Fruit fly (Drosophila melanogaster) S2 (cell line): ENCODE measurements around the gene CG31515.

Experiments
- CG8478 ChIP-seq: fragments of >200 bp; optimal IDR thresholded peaks from 2 replicates; lab custom pipeline; 2018
- CTCF ChIP-seq, 2 experiments: fragments of >200 bp; optimal IDR thresholded peaks; 2 replicates each; lab custom pipeline; 2018

The CG31515 gene

DNA sequence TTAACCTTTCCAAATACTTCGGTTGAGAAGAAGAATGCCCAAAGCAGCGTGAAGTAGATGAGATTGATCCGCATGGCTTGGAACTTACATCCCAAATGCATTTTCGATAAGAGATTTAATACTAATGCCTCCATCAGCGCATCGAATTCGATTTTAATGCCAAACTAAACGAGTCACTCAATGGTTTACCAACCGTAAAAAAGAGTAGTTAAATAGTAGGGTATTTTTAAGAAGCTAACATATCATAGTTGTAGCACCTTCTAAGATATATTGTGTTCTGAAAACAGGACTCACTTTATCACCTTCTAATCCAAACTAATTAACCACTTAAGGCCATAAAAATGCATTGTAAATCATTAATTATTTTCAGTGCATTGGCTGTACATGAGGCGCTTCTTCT lies at the start of gene CG31515:
CG31515 (minus strand) TSS at position 101 of the 400 bp plus-strand sequence.
- TF ChIP-seq CG8478 (lab: Kevin White, UChicago) (no peak), CTCF (optimal IDR thresholded peaks at IDR 0.05; lab: Kevin White, UChicago) (no peak)

dm6 chr3R:23438184-23438787 lies 49.6 kb upstream of the CG31515 start:
- TF ChIP-seq CTCF (optimal IDR thresholded peaks at IDR 0.05; lab: Kevin White, UChicago), result no peak

- no peak for TF ChIP-seq CG8478 (lab: Kevin White, UChicago)
- no peak for TF ChIP-seq CTCF (optimal IDR thresholded peaks at IDR 0.05; lab: Kevin White, UChicago)
Observed at dm6 chr3R:23431355-23431754, 42.7 kb upstream of the CG31515 start.

- no peak for TF ChIP-seq CG8478 (lab: Kevin White, UChicago)
- TF ChIP-seq CTCF (optimal IDR thresholded peaks at IDR 0.05; lab: Kevin White, UChicago), result no peak
Observed at dm6 chr3R:23425929-23426328, 37.2 kb upstream of the CG31515 start, which contains the start of gene CG43694. Gene CG43694 (minus strand): TSS chr3R:23426029.

- TF ChIP-seq CG8478 (lab: Kevin White, UChicago) (no peak), CTCF (optimal IDR thresholded peaks at IDR 0.05; lab: Kevin White, UChicago) (no peak)
Observed at dm6 chr3R:23425107-23425506, 36.4 kb upstream of the CG31515 start.

- no peak for TF ChIP-seq CTCF (optimal IDR thresholded peaks at IDR 0.05; lab: Kevin White, UChicago)
Observed at dm6 chr3R:23421925-23422324, 33.2 kb upstream of the CG31515 start.

dm6 chr3R:23417650-23418049 lies 29.0 kb upstream of the CG31515 start:
- TF ChIP-seq CG8478 (lab: Kevin White, UChicago) (no peak), CTCF (optimal IDR thresholded peaks at IDR 0.05; lab: Kevin White, UChicago) (no peak)

dm6 chr3R:23416579-23416978 lies 27.9 kb upstream of the CG31515 start:
- TF ChIP-seq CTCF (optimal IDR thresholded peaks at IDR 0.05; lab: Kevin White, UChicago), result no peak
- no peak for TF ChIP-seq CG8478 (lab: Kevin White, UChicago)

DNA sequence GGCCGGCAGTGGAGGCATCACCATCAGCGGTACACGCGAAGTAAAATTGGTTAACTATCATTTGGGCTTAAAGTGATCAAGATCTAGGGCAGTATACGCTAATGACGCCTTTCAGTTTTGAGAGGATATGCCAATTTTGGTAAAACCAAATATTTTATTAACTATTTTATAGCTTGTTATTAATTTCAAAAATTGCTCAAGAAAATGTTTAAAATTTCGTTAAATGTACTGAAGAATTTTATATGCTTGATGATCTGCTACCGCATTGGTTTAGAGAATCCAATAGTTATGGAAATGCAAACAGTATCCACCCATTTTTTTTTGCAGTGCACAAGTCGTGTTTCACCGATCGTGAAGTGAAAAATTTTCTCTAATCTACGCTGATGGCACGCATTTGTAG lies 19.2 kb upstream of the CG31515 start:
- TF ChIP-seq CG8478 (lab: Kevin White, UChicago), result no peak
- no peak for TF ChIP-seq CTCF (optimal IDR thresholded peaks at IDR 0.05; lab: Kevin White, UChicago)

DNA sequence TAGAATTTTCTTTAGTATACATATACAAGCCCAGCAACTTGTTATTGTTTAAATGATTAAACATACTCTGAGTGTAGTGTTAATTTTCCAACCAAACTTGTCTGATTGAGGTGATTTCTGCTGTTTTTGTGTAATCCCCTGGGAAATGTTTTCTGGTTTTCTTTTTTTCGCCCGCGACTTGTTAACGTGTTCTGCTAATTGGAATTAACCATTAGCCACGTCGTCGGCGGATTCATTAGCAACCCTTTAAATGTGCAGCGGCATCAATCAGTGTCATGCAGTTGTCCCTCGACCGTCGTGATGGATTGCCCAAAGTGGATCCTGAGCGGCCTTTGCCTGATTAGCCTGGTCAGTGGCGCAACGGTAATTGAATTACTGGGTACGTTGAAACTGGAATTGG lies 16.5 kb upstream of the CG31515 start, which contains the start of gene Ir94e:
Ir94e (plus strand) TSS at position 301 of the 400 bp plus-strand sequence.
- TF ChIP-seq CTCF (optimal IDR thresholded peaks at IDR 0.05; lab: Kevin White, UChicago) (no peak), CG8478 (lab: Kevin White, UChicago) (no peak)

dm6 chr3R:23403628-23404027 lies 14.9 kb upstream of the CG31515 start, which contains the start of gene CG17380:
Gene CG17380 (minus strand): TSS chr3R:23403728.
- TF ChIP-seq CTCF (optimal IDR thresholded peaks at IDR 0.05; lab: Kevin White, UChicago) (no peak), CG8478 (lab: Kevin White, UChicago) (no peak)

DNA sequence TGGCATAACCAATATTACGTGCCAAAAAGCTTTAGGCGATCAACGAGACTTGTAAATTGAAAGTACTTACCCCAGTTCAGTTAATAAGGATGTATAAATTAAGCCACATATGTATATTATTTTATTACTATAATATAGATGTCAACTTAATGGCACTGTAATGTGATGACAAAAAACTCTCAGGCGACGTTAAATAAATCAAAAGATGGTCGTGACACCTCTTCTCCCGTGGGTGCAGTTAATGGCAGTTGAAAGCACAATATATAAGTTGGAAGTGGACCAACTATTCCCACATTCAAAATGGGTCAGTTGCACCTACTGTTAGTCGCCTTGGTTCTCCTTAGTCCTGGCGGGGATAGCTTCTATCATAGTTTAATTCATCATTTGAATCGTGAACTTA lies 13.8 kb upstream of the CG31515 start, which contains the start of gene Ir94d:
Ir94d (plus strand) TSS at position 301 of the 400 bp plus-strand sequence.
- TF ChIP-seq CG8478 (lab: Kevin White, UChicago) (no peak), CTCF (optimal IDR thresholded peaks at IDR 0.05; lab: Kevin White, UChicago) (no peak)

- TF ChIP-seq CG8478 (lab: Kevin White, UChicago), result no peak
- no peak for TF ChIP-seq CTCF (optimal IDR thresholded peaks at IDR 0.05; lab: Kevin White, UChicago)
Observed at dm6 chr3R:23401519-23401918, 12.8 kb upstream of the CG31515 start.

DNA sequence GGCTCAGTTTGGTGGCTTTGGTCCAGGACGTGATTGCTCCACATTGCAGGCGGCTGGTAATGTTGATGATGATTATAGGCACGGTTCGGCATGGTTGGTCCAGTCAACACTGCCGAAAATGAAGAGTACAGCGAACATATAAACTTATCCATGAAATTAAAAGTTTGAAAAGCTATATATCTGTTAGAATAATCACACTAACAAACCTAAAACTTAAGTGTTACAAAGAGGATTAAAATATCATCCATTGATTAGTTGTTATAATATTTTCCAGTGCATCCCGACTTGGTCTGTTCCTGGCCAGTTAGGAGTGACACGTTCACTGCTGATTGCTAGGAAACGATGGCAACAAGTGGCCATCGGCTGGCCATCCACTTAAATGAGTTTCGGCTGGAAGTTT lies 11.0 kb upstream of the CG31515 start:
- TF ChIP-seq CTCF (optimal IDR thresholded peaks at IDR 0.05; lab: Kevin White, UChicago) (no peak), CG8478 (lab: Kevin White, UChicago) (no peak)

- TF ChIP-seq CTCF (optimal IDR thresholded peaks at IDR 0.05; lab: Kevin White, UChicago) (no peak), CG8478 (lab: Kevin White, UChicago) (no peak)
Observed at dm6 chr3R:23398979-23399378, 10.3 kb upstream of the CG31515 start.
